Fruit fly (Drosophila melanogaster) whole organism, embryonic: ENCODE results near the gene Arr1.

ENCODE experiments used
- CG4730 ChIP-seq: fragments of 200-800 bp; sonication (Bioruptor generic); IDR thresholded peaks from 2 replicates; pipeline ENCODE4 v1.3.6; 2022; ENCODE audit warnings: missing biosample characterization, missing genetic modification characterization
- nerfin-2 ChIP-seq: fragments of 200-800 bp; sonication (Bioruptor generic); IDR thresholded peaks from 2 replicates; pipeline ENCODE4 v1.3.6; 2022; ENCODE audit warnings: missing biosample characterization, missing genetic modification characterization; ENCODE audit not compliant: partially characterized antibody

- no peak for TF ChIP-seq CG4730 (GFP tag; lab: Robert Waterston, UW)
- TF ChIP-seq nerfin-2, result no peak
These were observed 45.3 kb upstream of the Arr1 start for dm6 chr2L:18032741-18033140.
